Fruit fly (Drosophila melanogaster) whole organism, pupa: Measurements from ENCODE around the gene CG7840.

Experiments
- CG10348 ChIP-seq: fragments of 200-800 bp; sonication (Bioruptor generic); IDR thresholded peaks from 2 replicates; pipeline ENCODE4 v1.3.6; 2022; ENCODE audit warnings: missing biosample characterization, missing genetic modification characterization
- CG15710 ChIP-seq: fragments of 200-800 bp; sonication (Bioruptor generic); optimal IDR thresholded peaks from 2 replicates; lab custom pipeline; 2018; ENCODE audit warnings: missing biosample characterization, mild to moderate bottlenecking, missing genetic modification characterization, moderate library complexity
- CG34367 ChIP-seq: fragments of 200-800 bp; sonication (Bioruptor generic); optimal IDR thresholded peaks from 2 replicates; lab custom pipeline; 2018; ENCODE audit warnings: missing biosample characterization, mild to moderate bottlenecking, missing genetic modification characterization
- CG4496 ChIP-seq: fragments of 200-800 bp; sonication (Bioruptor generic); IDR thresholded peaks from 3 replicates; pipeline ENCODE4 v1.3.6; 2022; ENCODE audit warnings: missing biosample characterization, missing genetic modification characterization
- Ets98B ChIP-seq: fragments of 200-800 bp; sonication (Bioruptor generic); IDR thresholded peaks from 2 replicates; pipeline ENCODE4 v1.3.6; 2022; ENCODE audit warnings: missing biosample characterization, missing genetic modification characterization
- Pif1B ChIP-seq: fragments of 200-800 bp; sonication (Bioruptor generic); optimal IDR thresholded peaks from 3 replicates; lab custom pipeline; 2016; ENCODE audit warnings: missing biosample characterization, missing genetic modification characterization
- fd96Ca ChIP-seq: fragments of 200-800 bp; sonication (Bioruptor generic); IDR thresholded peaks from 3 replicates; pipeline ENCODE4 v1.3.6; 2022; ENCODE audit warnings: missing biosample characterization, missing genetic modification characterization
- rn ChIP-seq: fragments of 200-800 bp; sonication (Bioruptor generic); IDR thresholded peaks from 2 replicates; pipeline ENCODE4 v1.3.6; 2022; ENCODE audit warnings: missing biosample characterization, missing genetic modification characterization

DNA sequence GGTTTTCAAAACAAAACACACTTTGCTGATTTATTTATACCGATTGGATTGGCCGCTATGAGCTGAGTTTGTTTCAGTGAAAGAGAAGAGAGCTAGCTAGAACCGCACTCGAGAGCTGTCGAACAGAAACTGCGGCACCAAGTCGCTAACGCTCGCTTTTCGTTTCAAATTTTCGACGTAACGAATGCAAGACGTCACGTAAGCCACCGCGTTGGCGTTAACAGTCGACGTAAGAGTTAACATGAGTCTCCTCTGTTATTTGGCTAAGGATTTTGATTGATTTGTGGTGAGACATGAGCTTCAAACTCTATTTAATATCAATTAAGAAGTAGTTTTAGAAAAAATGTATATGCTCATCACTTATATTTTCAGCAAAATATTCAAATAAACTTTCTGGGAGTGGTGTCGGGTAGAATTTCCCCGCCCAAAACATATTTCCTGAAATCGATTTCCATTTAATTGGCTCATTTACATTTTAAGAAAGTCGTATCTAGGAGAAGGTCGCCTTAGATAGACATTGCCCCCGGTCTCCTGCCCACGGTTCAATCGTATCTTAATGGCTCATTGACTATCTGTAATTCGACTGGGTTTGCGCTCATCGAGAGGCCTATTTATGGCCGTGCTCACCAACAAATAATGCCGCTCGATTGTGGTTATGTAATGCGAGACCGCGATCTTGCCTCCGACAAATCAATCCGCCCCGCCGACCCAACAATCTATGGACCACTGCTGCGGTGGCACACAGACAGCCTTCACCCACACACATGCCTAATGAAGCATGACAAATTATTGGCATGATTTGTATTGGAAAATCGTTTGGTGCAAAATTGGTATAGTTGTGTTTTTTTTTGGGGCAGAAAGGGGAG lies 47.8 kb upstream of the CG7840 start, which contains the start of gene CG8086:
- no peak for TF ChIP-seq CG10348 (GFP tag; lab: Robert Waterston, UW)
- TF ChIP-seq CG15710 (tag; lab: Kevin White, UChicago): no peak
- TF ChIP-seq CG4496 (GFP tag; lab: Robert Waterston, UW): no peak
- TF ChIP-seq rn (GFP tag; lab: Robert Waterston, UW): no peak
- TF ChIP-seq fd96Ca: no peak
- TF ChIP-seq Ets98B (GFP tag; lab: Robert Waterston, UW): no peak
- TF ChIP-seq Pif1B (GFP tag; lab: Kevin White, UChicago): no peak
- TF ChIP-seq CG34367 (tag; lab: Kevin White, UChicago): no peak
